Worm (Caenorhabditis elegans): Measurements from ENCODE around the gene F21A3.3.

- TF ChIP-seq him-1 (tag; optimal IDR thresholded peaks at IDR 0.05) (peak; percentile 55), dao-5 (tag; optimal IDR thresholded peaks at IDR 0.05) (no peak)
These were observed 5.8 kb upstream of the F21A3.3 start, which contains the start of gene rpl-38 for ce11 chrV:15511613-15512216.
